Fruit fly (Drosophila melanogaster) whole organism, pupa: ENCODE measurements around the gene Tsf1.

Source experiments
- CG10348 ChIP-seq: fragments of 200-800 bp; sonication (Bioruptor generic); IDR thresholded peaks from 2 replicates; pipeline ENCODE4 v1.3.6; 2022; ENCODE audit warnings: missing biosample characterization, missing genetic modification characterization
- CG12605 ChIP-seq: fragments of 200-800 bp; sonication (Bioruptor generic); IDR thresholded peaks from 2 replicates; pipeline ENCODE4 v1.3.6; 2022; ENCODE audit warnings: missing biosample characterization, missing genetic modification characterization
- CG13204 ChIP-seq: fragments of 200-800 bp; sonication (Bioruptor generic); optimal IDR thresholded peaks from 2 replicates; lab custom pipeline; 2018; ENCODE audit warnings: missing biosample characterization, mild to moderate bottlenecking, missing genetic modification characterization, moderate library complexity
- CG14655 ChIP-seq: fragments of 200-800 bp; sonication (Bioruptor generic); optimal IDR thresholded peaks from 3 replicates; lab custom pipeline; 2017; ENCODE audit warnings: mild to moderate bottlenecking, missing biosample characterization, missing genetic modification reagents, missing genetic modification characterization
- CG15710 ChIP-seq: fragments of 200-800 bp; sonication (Bioruptor generic); optimal IDR thresholded peaks from 2 replicates; lab custom pipeline; 2018; ENCODE audit warnings: missing biosample characterization, mild to moderate bottlenecking, missing genetic modification characterization, moderate library complexity
- CG17806 ChIP-seq: fragments of 200-800 bp; sonication (Bioruptor generic); optimal IDR thresholded peaks from 2 replicates; lab custom pipeline; 2018; ENCODE audit warnings: missing biosample characterization, mild to moderate bottlenecking, missing genetic modification characterization, moderate library complexity
- CG32121 ChIP-seq: fragments of 200-800 bp; sonication (Bioruptor generic); IDR thresholded peaks from 2 replicates; pipeline ENCODE4 v1.3.6; 2022; ENCODE audit warnings: missing biosample characterization, missing genetic modification characterization
- CG34367 ChIP-seq: fragments of 200-800 bp; sonication (Bioruptor generic); optimal IDR thresholded peaks from 2 replicates; lab custom pipeline; 2018; ENCODE audit warnings: missing biosample characterization, mild to moderate bottlenecking, missing genetic modification characterization
- CG4496 ChIP-seq: fragments of 200-800 bp; sonication (Bioruptor generic); IDR thresholded peaks from 3 replicates; pipeline ENCODE4 v1.3.6; 2022; ENCODE audit warnings: missing biosample characterization, missing genetic modification characterization
- CG8159 ChIP-seq: fragments of 200-800 bp; sonication (Bioruptor generic); optimal IDR thresholded peaks from 3 replicates; lab custom pipeline; 2018; ENCODE audit warnings: missing biosample characterization, mild to moderate bottlenecking, missing genetic modification characterization, moderate library complexity
- CG8301 ChIP-seq: fragments of 200-800 bp; sonication (Bioruptor generic); optimal IDR thresholded peaks from 2 replicates; lab custom pipeline; 2018; ENCODE audit warnings: missing biosample characterization, mild to moderate bottlenecking, missing genetic modification characterization
- CG9948 ChIP-seq: fragments of 200-800 bp; sonication (Bioruptor generic); optimal IDR thresholded peaks from 2 replicates; lab custom pipeline; 2018; ENCODE audit warnings: missing biosample characterization, mild to moderate bottlenecking, missing genetic modification characterization, moderate library complexity
- D1 ChIP-seq: fragments of 200-800 bp; sonication (Bioruptor generic); optimal IDR thresholded peaks from 2 replicates; lab custom pipeline; 2018; ENCODE audit warnings: missing biosample characterization, mild to moderate bottlenecking, missing genetic modification characterization, moderate library complexity
- EcR ChIP-seq: fragments of 200-800 bp; sonication (Bioruptor generic); optimal IDR thresholded peaks from 3 replicates; lab custom pipeline; 2019; ENCODE audit warnings: missing biosample characterization, missing genetic modification characterization, mild to moderate bottlenecking, moderate library complexity, missing genetic modification reagents
- Ets98B ChIP-seq: fragments of 200-800 bp; sonication (Bioruptor generic); IDR thresholded peaks from 2 replicates; pipeline ENCODE4 v1.3.6; 2022; ENCODE audit warnings: missing biosample characterization, missing genetic modification characterization
- Pif1A ChIP-seq: fragments of 200-800 bp; sonication (Bioruptor generic); optimal IDR thresholded peaks from 3 replicates; lab custom pipeline; 2016; ENCODE audit warnings: missing biosample characterization, missing genetic modification characterization
- Pif1B ChIP-seq: fragments of 200-800 bp; sonication (Bioruptor generic); optimal IDR thresholded peaks from 3 replicates; lab custom pipeline; 2016; ENCODE audit warnings: missing biosample characterization, missing genetic modification characterization
- Snoo ChIP-seq: fragments of 200-800 bp; sonication (Bioruptor generic); optimal IDR thresholded peaks from 3 replicates; lab custom pipeline; 2017; ENCODE audit warnings: missing biosample characterization, mild to moderate bottlenecking, missing genetic modification characterization, inconsistent platforms
- fd96Ca ChIP-seq: fragments of 200-800 bp; sonication (Bioruptor generic); IDR thresholded peaks from 3 replicates; pipeline ENCODE4 v1.3.6; 2022; ENCODE audit warnings: missing biosample characterization, missing genetic modification characterization
- gl ChIP-seq: fragments of 200-800 bp; sonication (Bioruptor generic); optimal IDR thresholded peaks from 2 replicates; lab custom pipeline; 2018; ENCODE audit warnings: missing biosample characterization, mild to moderate bottlenecking, missing genetic modification characterization
- rn ChIP-seq: fragments of 200-800 bp; sonication (Bioruptor generic); IDR thresholded peaks from 2 replicates; pipeline ENCODE4 v1.3.6; 2022; ENCODE audit warnings: missing biosample characterization, missing genetic modification characterization

Tsf1 gene

dm6 chrX:18366851-18367649, 19.8 kb upstream of the Tsf1 start:
- TF ChIP-seq CG4496 (GFP tag; lab: Robert Waterston, UW), result peak; percentile 68
- no peak for TF ChIP-seq rn (GFP tag; lab: Robert Waterston, UW)
- no peak for TF ChIP-seq CG13204 (GFP tag; lab: Kevin White, UChicago)
- peak; percentile 37 for TF ChIP-seq CG17806 (tag; lab: Kevin White, UChicago)
- peak; percentile 70 for TF ChIP-seq Ets98B (GFP tag; lab: Robert Waterston, UW)
- TF ChIP-seq D1 (tag; lab: Kevin White, UChicago), result no peak
- TF ChIP-seq CG14655 (GFP tag; lab: Kevin White, UChicago), result peak; percentile 57
- peak; percentile 28 for TF ChIP-seq CG9948 (tag; lab: Kevin White, UChicago)
- TF ChIP-seq Snoo, result peak; percentile 57
- TF ChIP-seq CG34367 (tag; lab: Kevin White, UChicago), result peak; percentile 62
- TF ChIP-seq Pif1A, result peak; percentile 67
- no peak for TF ChIP-seq EcR
- peak; percentile 81 for TF ChIP-seq CG32121 (GFP tag; lab: Robert Waterston, UW)
- peak; percentile 42; the same call in 1 of the 2 replicates for TF ChIP-seq CG10348 (GFP tag; lab: Robert Waterston, UW)
- no peak; the same call in 1 of the 3 replicates for TF ChIP-seq fd96Ca (GFP tag; lab: Robert Waterston, UW)
- peak; percentile 62 for TF ChIP-seq CG8301 (tag; lab: Kevin White, UChicago)
- peak; percentile 24 for TF ChIP-seq gl (tag; lab: Kevin White, UChicago)
- peak; percentile 59; the same call in 1 of the 2 replicates for TF ChIP-seq CG12605 (GFP tag; lab: Robert Waterston, UW)
- TF ChIP-seq Pif1B (GFP tag; lab: Kevin White, UChicago), result peak; percentile 72
- peak; percentile 74 for TF ChIP-seq CG15710
- TF ChIP-seq CG8159, result peak; percentile 63

DNA sequence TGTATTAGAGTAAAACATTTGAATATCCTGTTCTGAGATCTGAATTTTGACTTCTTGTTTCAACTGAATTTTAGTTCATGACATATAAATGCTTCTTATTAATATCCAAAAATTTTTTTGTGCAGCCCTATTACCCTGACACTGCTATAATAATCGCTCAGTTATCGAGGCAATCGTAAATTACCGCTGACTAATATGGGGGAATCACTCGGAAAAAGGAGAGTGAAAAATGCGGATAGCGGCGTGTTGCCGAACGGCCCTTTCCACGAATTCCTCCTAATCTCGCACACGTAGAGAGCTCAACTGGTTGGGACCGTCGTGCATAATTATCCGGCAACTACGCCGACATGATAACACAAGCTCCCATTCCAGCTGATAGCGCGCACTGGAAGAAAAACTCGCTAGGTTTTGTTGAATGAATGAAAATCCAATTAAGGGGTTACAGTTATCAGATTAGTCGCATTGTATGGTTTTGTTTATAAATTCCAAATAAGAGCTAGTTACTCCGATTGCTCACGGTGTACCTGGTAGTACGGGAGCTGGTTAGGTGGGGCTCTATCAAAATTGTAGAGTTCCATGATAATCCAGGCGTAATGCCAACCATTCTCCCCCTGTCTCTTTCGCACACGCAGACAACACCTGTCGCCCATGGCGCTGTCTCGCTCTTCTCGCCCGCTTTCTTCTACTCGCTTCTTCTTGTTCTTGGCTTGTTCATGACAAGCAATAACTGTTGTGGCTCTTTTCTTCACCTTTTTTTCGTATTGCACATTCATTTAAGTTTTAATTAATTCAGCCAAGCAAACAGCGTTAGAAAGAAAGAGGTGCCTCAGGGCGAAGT, 18.9 kb upstream of the Tsf1 start:
- TF ChIP-seq rn (GFP tag; lab: Robert Waterston, UW) (no peak), CG17806 (tag; lab: Kevin White, UChicago) (peak; percentile 18), CG32121 (GFP tag; lab: Robert Waterston, UW) (peak; percentile 63), fd96Ca (GFP tag; lab: Robert Waterston, UW) (peak; percentile 87), CG34367 (tag; lab: Kevin White, UChicago) (peak; percentile 31), CG12605 (GFP tag; lab: Robert Waterston, UW) (no peak; the same call in 1 of the 2 replicates), CG13204 (GFP tag; lab: Kevin White, UChicago) (no peak), CG10348 (GFP tag; lab: Robert Waterston, UW) (peak; percentile 44; the same call in 1 of the 2 replicates), CG8159 (peak; percentile 37), D1 (tag; lab: Kevin White, UChicago) (no peak), CG14655 (GFP tag; lab: Kevin White, UChicago) (peak; percentile 59), CG8301 (tag; lab: Kevin White, UChicago) (peak; percentile 51), CG9948 (tag; lab: Kevin White, UChicago) (no peak), CG4496 (GFP tag; lab: Robert Waterston, UW) (peak; percentile 89), Pif1A (peak; percentile 42), Snoo (peak; percentile 17), CG15710 (peak; percentile 54), gl (tag; lab: Kevin White, UChicago) (peak; percentile 15), EcR (no peak), Pif1B (GFP tag; lab: Kevin White, UChicago) (peak; percentile 40), Ets98B (GFP tag; lab: Robert Waterston, UW) (peak; percentile 78)
- TF ChIP-seq, all 21 proteins: peak for 15

- TF ChIP-seq CG4496 (GFP tag; lab: Robert Waterston, UW) (peak; percentile 42; the same call in 1 of the 3 replicates), CG12605 (GFP tag; lab: Robert Waterston, UW) (peak; percentile 54; the same call in 1 of the 2 replicates), Pif1A (no peak), rn (GFP tag; lab: Robert Waterston, UW) (no peak), CG14655 (GFP tag; lab: Kevin White, UChicago) (peak; percentile 31), CG32121 (GFP tag; lab: Robert Waterston, UW) (peak; percentile 44; the same call in 1 of the 2 replicates), fd96Ca (GFP tag; lab: Robert Waterston, UW) (0 out of 3 replicates have a peak, but pooled peaks have one; percentile 21), Snoo (no peak), CG13204 (GFP tag; lab: Kevin White, UChicago) (peak; percentile 11), Ets98B (GFP tag; lab: Robert Waterston, UW) (peak; percentile 63)
Measured at dm6 chrX:18368644-18368998, 18.3 kb upstream of the Tsf1 start.

DNA sequence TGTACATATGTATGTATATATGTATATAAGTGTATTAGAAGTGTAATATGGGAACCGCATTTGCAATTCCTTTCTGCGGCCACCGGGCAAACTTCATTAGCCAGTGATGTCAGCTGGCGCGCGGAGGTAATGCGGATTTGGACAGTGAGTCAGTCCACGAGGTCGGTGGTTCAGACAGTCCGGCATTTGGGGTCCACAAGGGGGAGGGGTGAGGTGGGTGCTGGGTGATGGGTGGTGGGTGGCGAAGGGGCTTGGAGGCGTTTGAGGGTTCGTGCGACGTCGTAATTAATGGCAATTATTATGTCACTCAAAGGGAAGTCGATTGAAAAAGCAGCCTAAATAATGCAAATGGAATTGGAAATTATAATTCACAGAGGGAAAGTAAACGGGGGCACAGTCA, 17.1 kb upstream of the Tsf1 start:
- no peak for TF ChIP-seq D1 (tag; lab: Kevin White, UChicago)
- TF ChIP-seq CG4496 (GFP tag; lab: Robert Waterston, UW), result no peak
- no peak for TF ChIP-seq CG15710
- TF ChIP-seq fd96Ca (GFP tag; lab: Robert Waterston, UW), result no peak
- TF ChIP-seq CG8301 (tag; lab: Kevin White, UChicago), result no peak
- TF ChIP-seq Pif1A, result no peak
- TF ChIP-seq CG32121 (GFP tag; lab: Robert Waterston, UW), result no peak
- TF ChIP-seq EcR, result no peak
- TF ChIP-seq Ets98B (GFP tag; lab: Robert Waterston, UW), result no peak
- TF ChIP-seq Pif1B (GFP tag; lab: Kevin White, UChicago), result no peak
- TF ChIP-seq CG13204 (GFP tag; lab: Kevin White, UChicago), result no peak
- no peak for TF ChIP-seq CG8159
- TF ChIP-seq Snoo, result no peak
- TF ChIP-seq CG10348 (GFP tag; lab: Robert Waterston, UW), result no peak
